Worm (Caenorhabditis elegans) whole organism, L1 larva: ENCODE measurements around the gene lact-6.

ENCODE experiments used
- C16A3.4 ChIP-seq: fragments of 150-350 bp; optimal IDR thresholded peaks from 2 replicates; lab custom pipeline; 2014; ENCODE audit warnings: missing biosample characterization, missing genetic modification characterization
- F16B12.6 ChIP-seq: fragments of 150-350 bp; optimal IDR thresholded peaks from 2 replicates; lab custom pipeline; 2014; ENCODE audit warnings: missing biosample characterization, missing genetic modification characterization
- Y116A8C.19 ChIP-seq: sonication (generic microtip); optimal IDR thresholded peaks from 2 replicates; lab custom pipeline; 2016; ENCODE audit warnings: missing compliant biosample characterization, missing genetic modification characterization, borderline replicate concordance
- aha-1 ChIP-seq: fragments of 150-350 bp; optimal IDR thresholded peaks from 2 replicates; lab custom pipeline; 2014; ENCODE audit warnings: missing biosample characterization, missing genetic modification characterization
- ama-1 ChIP-seq: fragments of 150-350 bp; optimal IDR thresholded peaks from 2 replicates; lab custom pipeline; 2014
- blmp-1 ChIP-seq: fragments of 150-350 bp; optimal IDR thresholded peaks from 2 replicates; lab custom pipeline; 2014; ENCODE audit warnings: missing biosample characterization, missing genetic modification characterization
- ceh-63 ChIP-seq: fragments of 200-800 bp; sonication (Bioruptor generic); optimal IDR thresholded peaks from 2 replicates; lab custom pipeline; 2018; ENCODE audit warnings: mild to moderate bottlenecking, missing genetic modification characterization, missing compliant biosample characterization
- ceh-90 ChIP-seq: sonication (generic microtip); optimal IDR thresholded peaks from 2 replicates; lab custom pipeline; 2016; ENCODE audit warnings: missing genetic modification characterization, missing compliant biosample characterization
- dsc-1 ChIP-seq: sonication (generic microtip); optimal IDR thresholded peaks from 2 replicates; lab custom pipeline; 2016; ENCODE audit warnings: mild to moderate bottlenecking, missing genetic modification characterization, missing compliant biosample characterization
- efl-1 ChIP-seq, 4 experiments: fragments of 150-350 bp; optimal IDR thresholded peaks in 3 of 4; peaks in 1 of 4; 1 replicate in 1 of 4; 2 replicates in 3 of 4; lab custom pipeline; 2014; ENCODE audit warnings: missing biosample characterization in 2 of 4, missing genetic modification characterization in 2 of 4, missing genetic modification reagents in 2 of 4
- efl-3 ChIP-seq: fragments of 200-800 bp; sonication (Bioruptor generic); optimal IDR thresholded peaks from 2 replicates; lab custom pipeline; 2018; ENCODE audit warnings: mild to moderate bottlenecking, missing genetic modification characterization, missing compliant biosample characterization
- egl-27 ChIP-seq, 2 experiments: fragments of 150-350 bp in 1 of 2; sonication (generic microtip); optimal IDR thresholded peaks; 3 replicates each; lab custom pipeline; 2017 to 2018; ENCODE audit warnings: missing biosample characterization in 2 of 2, missing genetic modification characterization in 2 of 2, missing genetic modification reagents in 2 of 2
- elt-2 ChIP-seq: sonication (generic microtip); optimal IDR thresholded peaks from 2 replicates; lab custom pipeline; 2016; ENCODE audit warnings: missing genetic modification characterization, mild to moderate bottlenecking, inconsistent platforms, missing compliant biosample characterization, missing genetic modification reagents
- ets-5 ChIP-seq: fragments of 200-800 bp; sonication (Bioruptor generic); IDR thresholded peaks from 2 replicates; pipeline ENCODE4 v1.3.6; 2022; ENCODE audit warnings: missing genetic modification characterization, missing compliant biosample characterization
- fkh-4 ChIP-seq: sonication (generic microtip); optimal IDR thresholded peaks from 2 replicates; lab custom pipeline; 2016; ENCODE audit warnings: missing compliant biosample characterization, missing genetic modification characterization, borderline replicate concordance
- fkh-8 ChIP-seq: sonication (generic microtip); optimal IDR thresholded peaks from 2 replicates; lab custom pipeline; 2016; ENCODE audit warnings: mild to moderate bottlenecking, missing genetic modification characterization, missing compliant biosample characterization
- fos-1 ChIP-seq: fragments of 150-350 bp; optimal IDR thresholded peaks from 2 replicates; lab custom pipeline; 2014; ENCODE audit warnings: missing biosample characterization, missing genetic modification characterization
- grh-1 ChIP-seq: fragments of 200-800 bp; sonication (Bioruptor generic); IDR thresholded peaks from 2 replicates; pipeline ENCODE4 v1.3.6; 2022; ENCODE audit warnings: missing genetic modification reagents, missing genetic modification characterization, missing compliant biosample characterization
- hlh-4 ChIP-seq: sonication (generic microtip); optimal IDR thresholded peaks from 2 replicates; lab custom pipeline; 2016; ENCODE audit warnings: mild to moderate bottlenecking, missing genetic modification characterization, missing compliant biosample characterization
- hpl-2 ChIP-seq: fragments of 150-350 bp; optimal IDR thresholded peaks from 2 replicates; lab custom pipeline; 2014; ENCODE audit warnings: missing biosample characterization, missing genetic modification reagents, missing genetic modification characterization
- isw-1 ChIP-seq: fragments of 200-800 bp; sonication (Bioruptor generic); IDR thresholded peaks from 2 replicates; pipeline ENCODE4 v1.3.6; 2022; ENCODE audit warnings: missing genetic modification characterization, missing compliant biosample characterization
- jun-1 ChIP-seq: fragments of 150-350 bp; optimal IDR thresholded peaks from 2 replicates; lab custom pipeline; 2014; ENCODE audit warnings: missing biosample characterization, missing genetic modification reagents, missing genetic modification characterization
- lin-14 ChIP-seq: fragments of 200-800 bp; sonication (Bioruptor generic); optimal IDR thresholded peaks from 2 replicates; lab custom pipeline; 2018; ENCODE audit warnings: mild to moderate bottlenecking, missing genetic modification characterization, moderate library complexity, missing compliant biosample characterization
- lin-15B ChIP-seq: fragments of 150-350 bp; sonication (generic microtip); optimal IDR thresholded peaks from 3 replicates; lab custom pipeline; 2014; ENCODE audit warnings: missing biosample characterization, missing genetic modification characterization
- lir-3 ChIP-seq: sonication (generic microtip); optimal IDR thresholded peaks from 2 replicates; lab custom pipeline; 2016; ENCODE audit warnings: mild to moderate bottlenecking, missing genetic modification characterization, moderate library complexity, missing compliant biosample characterization; ENCODE audit not compliant: poor library complexity
- nhr-237 ChIP-seq: fragments of 150-350 bp; optimal IDR thresholded peaks from 2 replicates; lab custom pipeline; 2014; ENCODE audit warnings: missing biosample characterization, missing genetic modification characterization
- nhr-28 ChIP-seq: fragments of 150-350 bp; optimal IDR thresholded peaks from 2 replicates; lab custom pipeline; 2014; ENCODE audit warnings: missing biosample characterization, missing genetic modification characterization
- nhr-47 ChIP-seq: sonication (generic microtip); optimal IDR thresholded peaks from 2 replicates; lab custom pipeline; 2016; ENCODE audit warnings: mild to moderate bottlenecking, missing genetic modification characterization, moderate library complexity, missing compliant biosample characterization
- nhr-76 ChIP-seq: sonication (generic microtip); optimal IDR thresholded peaks from 2 replicates; lab custom pipeline; 2017; ENCODE audit warnings: missing biosample characterization, missing genetic modification characterization
- pqm-1 ChIP-seq: sonication (generic microtip); optimal IDR thresholded peaks from 3 replicates; lab custom pipeline; 2017; ENCODE audit warnings: missing biosample characterization, missing genetic modification characterization
- rnt-1 ChIP-seq: sonication (generic microtip); optimal IDR thresholded peaks from 2 replicates; lab custom pipeline; 2016; ENCODE audit warnings: mild to moderate bottlenecking, missing genetic modification characterization, moderate library complexity, missing compliant biosample characterization
- skn-1 ChIP-seq: fragments of 150-350 bp; optimal IDR thresholded peaks from 2 replicates; lab custom pipeline; 2014; ENCODE audit warnings: missing biosample characterization, missing genetic modification characterization
- snu-23 ChIP-seq: sonication (generic microtip); optimal IDR thresholded peaks from 2 replicates; lab custom pipeline; 2016; ENCODE audit warnings: missing genetic modification characterization, missing compliant biosample characterization
- sox-4 ChIP-seq: sonication (generic microtip); optimal IDR thresholded peaks from 2 replicates; lab custom pipeline; 2016; ENCODE audit warnings: missing genetic modification characterization, missing compliant biosample characterization
- sptf-1 ChIP-seq: fragments of 150-350 bp; optimal IDR thresholded peaks from 2 replicates; lab custom pipeline; 2014; ENCODE audit warnings: missing biosample characterization, missing genetic modification characterization
- tbx-2 ChIP-seq: sonication (generic microtip); optimal IDR thresholded peaks from 2 replicates; lab custom pipeline; 2016; ENCODE audit warnings: missing genetic modification characterization, missing compliant biosample characterization
- unc-30 ChIP-seq: sonication (generic microtip); optimal IDR thresholded peaks from 2 replicates; lab custom pipeline; 2017; ENCODE audit warnings: missing biosample characterization, missing genetic modification characterization
- unc-98 ChIP-seq: fragments of 200-800 bp; sonication (Bioruptor generic); IDR thresholded peaks from 2 replicates; pipeline ENCODE4 v1.3.6; 2022; ENCODE audit warnings: missing genetic modification characterization, missing compliant biosample characterization
- xbp-1 ChIP-seq: sonication (generic microtip); optimal IDR thresholded peaks from 2 replicates; lab custom pipeline; 2016; ENCODE audit warnings: missing genetic modification characterization, missing compliant biosample characterization
- zag-1 ChIP-seq: fragments of 150-350 bp; optimal IDR thresholded peaks from 2 replicates; lab custom pipeline; 2014; ENCODE audit warnings: missing biosample characterization, missing genetic modification characterization

lact-6 gene

DNA sequence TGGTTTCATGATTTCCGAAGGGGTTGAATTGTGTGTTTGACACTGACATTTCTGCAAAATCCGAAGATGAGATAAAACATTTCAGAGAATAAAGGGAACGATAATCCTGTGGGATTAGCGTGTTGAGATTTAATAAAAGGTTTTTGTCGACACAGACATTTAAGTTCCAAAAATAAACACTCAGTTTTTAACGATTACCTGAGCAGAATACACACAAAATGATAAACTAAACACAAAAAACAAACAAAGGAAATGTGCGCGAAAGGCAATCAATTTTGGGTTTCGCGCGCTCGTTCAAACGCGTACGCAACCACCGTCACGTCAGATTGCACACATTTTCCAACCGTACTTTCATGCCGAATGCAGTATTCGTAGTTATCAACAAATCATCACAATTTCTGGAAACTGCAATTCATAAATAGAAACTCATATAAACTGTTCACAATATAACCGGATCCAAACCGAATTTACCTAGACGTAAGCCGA is 30.1 kb upstream of the lact-6 start, which contains the start of gene rif-1.1 (continued):
- TF ChIP-seq rnt-1 (tag; lab: Kevin White, UChicago) (peak; percentile 54), skn-1 (peak; percentile 52), dsc-1 (tag; lab: Kevin White, UChicago) (peak; percentile 22), isw-1 (GFP tag; lab: Robert Waterston, UW) (no peak), xbp-1 (tag; lab: Kevin White, UChicago) (peak; percentile 17), tbx-2 (peak; percentile 36), zag-1 (tag; lab: Kevin White, UChicago) (no peak), snu-23 (GFP tag; lab: Kevin White, UChicago) (peak; percentile 59), efl-3 (GFP tag; lab: Kevin White, UChicago) (no peak), aha-1 (tag; lab: Kevin White, UChicago) (no peak), ets-5 (GFP tag; lab: Robert Waterston, UW) (no peak), ceh-63 (no peak), pqm-1 (tag; lab: Kevin White, UChicago) (no peak), lir-3 (tag; lab: Kevin White, UChicago) (no peak), fkh-8 (tag; lab: Kevin White, UChicago) (peak; percentile 33), unc-98 (GFP tag; lab: Robert Waterston, UW) (no peak), fos-1 (peak; percentile 19), nhr-28 (tag; lab: Kevin White, UChicago) (no peak), C16A3.4 (tag; lab: Kevin White, UChicago) (peak; percentile 70), hlh-4 (tag; lab: Kevin White, UChicago) (no peak), elt-2 (tag; lab: Kevin White, UChicago) (no peak), grh-1 (GFP tag; lab: Robert Waterston, UW) (no peak), lin-15B (tag; lab: Kevin White, UChicago) (no peak), lin-14 (GFP tag; lab: Kevin White, UChicago) (no peak), nhr-76 (no peak), ama-1 (lab: Kevin White, UChicago) (no peak), jun-1 (no peak), ceh-90 (tag; lab: Kevin White, UChicago) (no peak), nhr-47 (tag; lab: Kevin White, UChicago) (peak; percentile 56), F16B12.6 (peak; percentile 89), egl-27 (tag; optimal IDR thresholded peaks at IDR 0.05; lab: Kevin White, UChicago) (no peak), unc-30 (tag; lab: Kevin White, UChicago) (no peak), Y116A8C.19 (tag; lab: Kevin White, UChicago) (no peak), sptf-1 (no peak), sox-4 (tag; lab: Kevin White, UChicago) (no peak), fkh-4 (tag; lab: Kevin White, UChicago) (no peak)

DNA sequence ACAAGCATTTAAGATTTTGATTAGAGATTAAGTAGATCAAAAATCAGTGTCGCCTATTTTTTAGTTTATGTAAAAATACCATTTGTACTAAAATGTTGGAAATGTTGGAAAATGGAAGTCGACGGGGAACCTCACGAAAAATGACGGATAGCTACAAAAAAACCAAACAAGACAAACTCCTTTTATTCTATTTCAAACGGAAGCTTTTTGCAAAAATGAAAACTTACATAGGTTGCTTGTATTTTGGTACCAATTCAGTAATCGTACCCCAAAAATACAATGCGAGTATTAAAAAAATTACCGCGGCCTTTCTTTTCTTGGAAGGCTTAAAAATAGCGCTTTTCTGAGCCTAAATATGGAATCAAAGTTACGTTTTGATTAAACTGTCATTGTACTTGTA is 22.8 kb upstream of the lact-6 start:
- no peak for TF ChIP-seq lir-3 (tag; lab: Kevin White, UChicago)
- TF ChIP-seq efl-1 (optimal IDR thresholded peaks at IDR 0.05; lab: Kevin White, UChicago) = no peak
- peak in 1 of 2 experiments; percentile 10 for TF ChIP-seq efl-1 (GFP tag; optimal IDR thresholded peaks at IDR 0.05 in 1 of 2; lab: Kevin White, UChicago)
- no peak for TF ChIP-seq Y116A8C.19 (tag; lab: Kevin White, UChicago)
- no peak for TF ChIP-seq hpl-2 (GFP tag; lab: Kevin White, UChicago)
- TF ChIP-seq snu-23 (GFP tag; lab: Kevin White, UChicago) = no peak
- no peak for TF ChIP-seq unc-98 (GFP tag; lab: Robert Waterston, UW)
- no peak for TF ChIP-seq nhr-237

DNA sequence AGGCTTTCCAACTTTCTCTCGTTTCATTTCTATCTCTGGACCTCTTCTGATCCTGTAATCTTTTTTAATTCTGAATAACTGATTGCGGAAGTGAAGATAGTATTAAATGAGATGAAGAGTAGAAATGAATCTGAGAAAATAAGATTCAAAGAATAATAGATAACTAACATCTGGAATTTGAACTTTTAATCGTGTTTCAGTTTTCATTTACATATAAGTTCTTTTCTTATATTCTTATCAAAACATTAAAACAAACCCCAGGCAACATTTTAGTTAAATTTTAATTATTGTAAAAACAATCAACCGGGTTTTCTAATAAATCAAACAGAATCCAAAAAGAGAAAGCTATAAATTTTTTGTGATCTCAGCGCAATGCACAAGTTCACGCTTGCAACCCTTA is 22.0 kb upstream of the lact-6 start:
- TF ChIP-seq pqm-1 (tag; lab: Kevin White, UChicago) (no peak), efl-1 (optimal IDR thresholded peaks at IDR 0.05; lab: Kevin White, UChicago) (no peak), efl-1 (GFP tag; optimal IDR thresholded peaks at IDR 0.05 in 1 of 2; lab: Kevin White, UChicago) (peak in 1 of 2 experiments; percentile 62), blmp-1 (tag; lab: Kevin White, UChicago) (peak; percentile 86)
- TF ChIP-seq, all 84 proteins: peak for 2
